Worm (Caenorhabditis elegans): ENCODE results near the gene C06A8.6.

- TF ChIP-seq ama-1 (optimal IDR thresholded peaks at IDR 0.05), result no peak
- no peak for TF ChIP-seq tbx-37 (GFP tag; conservative IDR thresholded peaks at IDR 0.05)
- TF ChIP-seq hnd-1 (tag; optimal IDR thresholded peaks at IDR 0.05), result no peak
- no peak for TF ChIP-seq aly-1 (tag; optimal IDR thresholded peaks at IDR 0.05)
- no peak for TF ChIP-seq B0310.2 (tag; optimal IDR thresholded peaks at IDR 0.05)
- no peak for TF ChIP-seq F13C5.2 (tag; optimal IDR thresholded peaks at IDR 0.05)
These were observed 43.1 kb downstream of the C06A8.6 start for ce11 chrII:7815406-7815805.
